Worm (Caenorhabditis elegans) whole organism, L1 larva: ENCODE data around the gene srm-2.

Experiments used
- C16A3.4 ChIP-seq: fragments of 150-350 bp; optimal IDR thresholded peaks from 2 replicates; lab custom pipeline; 2014; ENCODE audit warnings: missing biosample characterization, missing genetic modification characterization
- ama-1 ChIP-seq: fragments of 150-350 bp; optimal IDR thresholded peaks from 2 replicates; lab custom pipeline; 2014
- ces-1 ChIP-seq: fragments of 150-350 bp; optimal IDR thresholded peaks from 2 replicates; lab custom pipeline; 2014; ENCODE audit warnings: missing biosample characterization, missing genetic modification reagents, missing genetic modification characterization
- hlh-17 ChIP-seq: fragments of 200-800 bp; sonication (Bioruptor generic); optimal IDR thresholded peaks from 2 replicates; lab custom pipeline; 2018; ENCODE audit warnings: missing genetic modification characterization, mild to moderate bottlenecking, missing compliant biosample characterization, moderate library complexity, borderline replicate concordance
- lin-15B ChIP-seq: fragments of 150-350 bp; sonication (generic microtip); optimal IDR thresholded peaks from 3 replicates; lab custom pipeline; 2014; ENCODE audit warnings: missing biosample characterization, missing genetic modification characterization
- nhr-77 ChIP-seq: fragments of 150-350 bp; optimal IDR thresholded peaks from 2 replicates; lab custom pipeline; 2014; ENCODE audit warnings: missing biosample characterization, missing genetic modification characterization
- skn-1 ChIP-seq: fragments of 150-350 bp; optimal IDR thresholded peaks from 2 replicates; lab custom pipeline; 2014; ENCODE audit warnings: missing biosample characterization, missing genetic modification characterization
- tbx-2 ChIP-seq: sonication (generic microtip); optimal IDR thresholded peaks from 2 replicates; lab custom pipeline; 2016; ENCODE audit warnings: missing genetic modification characterization, missing compliant biosample characterization

DNA sequence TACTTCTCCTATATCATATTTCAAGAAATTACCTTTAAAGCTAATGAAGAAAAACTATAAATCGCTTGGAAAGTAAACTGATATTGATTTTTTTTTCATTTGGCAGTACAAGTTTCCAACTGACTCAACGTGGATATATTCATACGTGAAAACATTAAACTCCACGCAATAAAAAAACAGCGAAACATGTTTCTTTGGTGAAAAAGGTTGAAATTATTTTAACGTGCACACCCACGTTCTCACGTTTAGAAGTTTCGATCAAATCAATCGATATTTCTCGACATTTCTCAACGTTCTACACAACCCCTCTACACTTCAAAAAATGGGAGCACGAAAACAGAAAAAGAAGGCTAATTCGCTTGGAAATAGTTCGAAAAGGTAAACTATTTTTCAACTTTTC lies 20.5 kb downstream of the srm-2 start, which contains the start of the genes best-6 and C09B9.2:
- no peak for TF ChIP-seq nhr-77 (tag; lab: Kevin White, UChicago)
- TF ChIP-seq skn-1 (tag; lab: Kevin White, UChicago): no peak
- TF ChIP-seq ces-1: no peak
- no peak for TF ChIP-seq C16A3.4 (tag; lab: Kevin White, UChicago)
- TF ChIP-seq tbx-2 (tag; lab: Kevin White, UChicago): no peak
- TF ChIP-seq lin-15B (tag; lab: Kevin White, UChicago): no peak
- TF ChIP-seq hlh-17: no peak
- TF ChIP-seq ama-1 (lab: Kevin White, UChicago): no peak
